Worm (Caenorhabditis elegans) whole organism, late embryonic: ENCODE data around the gene T09A12.1.

ENCODE experiments used
- ceh-34 ChIP-seq: sonication (generic microtip); optimal IDR thresholded peaks from 2 replicates; lab custom pipeline; 2016; ENCODE audit warnings: mild to moderate bottlenecking, missing genetic modification characterization, missing compliant biosample characterization
- dve-1 ChIP-seq: sonication (generic microtip); optimal IDR thresholded peaks from 2 replicates; lab custom pipeline; 2017; ENCODE audit warnings: antibody characterized with exemption, mild to moderate bottlenecking, missing genetic modification characterization, missing compliant biosample characterization
- nfya-1 ChIP-seq: sonication (generic microtip); optimal IDR thresholded peaks from 2 replicates; lab custom pipeline; 2017; ENCODE audit warnings: missing genetic modification characterization, mild to moderate bottlenecking, missing compliant biosample characterization, antibody characterized with exemption, moderate library complexity

DNA sequence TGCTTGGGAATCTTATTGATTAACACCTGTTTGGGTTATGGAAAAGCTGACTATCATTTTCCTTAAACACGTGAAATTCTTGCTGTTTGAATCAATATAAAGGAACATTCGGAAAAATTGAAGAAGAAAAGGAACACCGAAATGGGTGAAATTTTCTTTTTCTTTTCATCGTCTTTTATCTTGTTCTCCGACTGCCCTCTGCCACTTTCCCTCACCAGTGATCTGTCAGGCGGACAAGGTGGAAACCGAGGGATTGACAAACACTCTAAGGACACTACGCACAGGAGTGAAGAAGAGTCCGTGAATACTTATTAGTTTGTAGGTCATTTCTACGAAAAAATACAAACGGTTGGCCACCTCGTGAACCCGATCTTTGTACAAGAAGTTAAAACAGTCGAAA is 10.9 kb upstream of the T09A12.1 start:
- no peak for TF ChIP-seq nfya-1 (tag; lab: Kevin White, UChicago)
- no peak for TF ChIP-seq dve-1 (tag; lab: Kevin White, UChicago)
- no peak for TF ChIP-seq ceh-34
